Worm (Caenorhabditis elegans) whole organism, L1 larva: Measurements from ENCODE around the gene R144.10.

Source experiments
- F16B12.6 ChIP-seq: fragments of 150-350 bp; optimal IDR thresholded peaks from 2 replicates; lab custom pipeline; 2014; ENCODE audit warnings: missing biosample characterization, missing genetic modification characterization
- Y116A8C.19 ChIP-seq: sonication (generic microtip); optimal IDR thresholded peaks from 2 replicates; lab custom pipeline; 2016; ENCODE audit warnings: missing compliant biosample characterization, missing genetic modification characterization, borderline replicate concordance
- alr-1 ChIP-seq: fragments of 200-800 bp; sonication (Bioruptor generic); optimal IDR thresholded peaks from 2 replicates; lab custom pipeline; 2018; ENCODE audit warnings: borderline replicate concordance, mild to moderate bottlenecking, missing genetic modification characterization, missing compliant biosample characterization
- blmp-1 ChIP-seq: fragments of 150-350 bp; optimal IDR thresholded peaks from 2 replicates; lab custom pipeline; 2014; ENCODE audit warnings: missing biosample characterization, missing genetic modification characterization
- ceh-8 ChIP-seq: fragments of 200-800 bp; sonication (Bioruptor generic); optimal IDR thresholded peaks from 2 replicates; lab custom pipeline; 2018; ENCODE audit warnings: mild to moderate bottlenecking, missing genetic modification characterization, moderate library complexity, missing compliant biosample characterization
- ceh-82 ChIP-seq, 3 experiments: fragments of 150-350 bp in 1 of 3; sonication (generic microtip) in 2 of 3; optimal IDR thresholded peaks; 2 replicates each; lab custom pipeline; 2014 to 2017; ENCODE audit warnings: missing biosample characterization in 3 of 3, missing genetic modification characterization in 3 of 3
- ceh-90 ChIP-seq: sonication (generic microtip); optimal IDR thresholded peaks from 2 replicates; lab custom pipeline; 2016; ENCODE audit warnings: missing genetic modification characterization, missing compliant biosample characterization
- dpl-1 ChIP-seq, 3 experiments: fragments of 150-350 bp in 2 of 3; sonication (generic microtip) in 1 of 3; optimal IDR thresholded peaks; 2 replicates each; lab custom pipeline; 2014 to 2017; ENCODE audit warnings: missing biosample characterization in 3 of 3, missing genetic modification characterization in 3 of 3, missing genetic modification reagents in 3 of 3
- dsc-1 ChIP-seq: sonication (generic microtip); optimal IDR thresholded peaks from 2 replicates; lab custom pipeline; 2016; ENCODE audit warnings: mild to moderate bottlenecking, missing genetic modification characterization, missing compliant biosample characterization
- egl-13 ChIP-seq: sonication (generic microtip); optimal IDR thresholded peaks from 2 replicates; lab custom pipeline; 2016; ENCODE audit warnings: missing genotype, missing genetic modification reagents, missing genetic modification characterization, missing compliant biosample characterization
- egl-27 ChIP-seq, 2 experiments: fragments of 150-350 bp in 1 of 2; sonication (generic microtip); optimal IDR thresholded peaks; 3 replicates each; lab custom pipeline; 2017 to 2018; ENCODE audit warnings: missing biosample characterization in 2 of 2, missing genetic modification characterization in 2 of 2, missing genetic modification reagents in 2 of 2
- elt-2 ChIP-seq: sonication (generic microtip); optimal IDR thresholded peaks from 2 replicates; lab custom pipeline; 2016; ENCODE audit warnings: missing genetic modification characterization, mild to moderate bottlenecking, inconsistent platforms, missing compliant biosample characterization, missing genetic modification reagents
- elt-3 ChIP-seq, 6 experiments: fragments of 150-350 bp in 1 of 6; sonication (generic microtip); optimal IDR thresholded peaks; 2 replicates each; lab custom pipeline; 2017 to 2018; ENCODE audit warnings: missing biosample characterization in 6 of 6, missing genetic modification characterization in 6 of 6, inconsistent platforms in 1 of 6
- ets-5 ChIP-seq: fragments of 200-800 bp; sonication (Bioruptor generic); IDR thresholded peaks from 2 replicates; pipeline ENCODE4 v1.3.6; 2022; ENCODE audit warnings: missing genetic modification characterization, missing compliant biosample characterization
- fkh-10 ChIP-seq: sonication (generic microtip); optimal IDR thresholded peaks from 2 replicates; lab custom pipeline; 2017; ENCODE audit warnings: missing biosample characterization, missing genetic modification reagents, missing genetic modification characterization
- fkh-4 ChIP-seq: sonication (generic microtip); optimal IDR thresholded peaks from 2 replicates; lab custom pipeline; 2016; ENCODE audit warnings: missing compliant biosample characterization, missing genetic modification characterization, borderline replicate concordance
- fkh-8 ChIP-seq: sonication (generic microtip); optimal IDR thresholded peaks from 2 replicates; lab custom pipeline; 2016; ENCODE audit warnings: mild to moderate bottlenecking, missing genetic modification characterization, missing compliant biosample characterization
- fos-1 ChIP-seq: fragments of 150-350 bp; optimal IDR thresholded peaks from 2 replicates; lab custom pipeline; 2014; ENCODE audit warnings: missing biosample characterization, missing genetic modification characterization
- grh-1 ChIP-seq: fragments of 200-800 bp; sonication (Bioruptor generic); IDR thresholded peaks from 2 replicates; pipeline ENCODE4 v1.3.6; 2022; ENCODE audit warnings: missing genetic modification reagents, missing genetic modification characterization, missing compliant biosample characterization
- hlh-17 ChIP-seq: fragments of 200-800 bp; sonication (Bioruptor generic); optimal IDR thresholded peaks from 2 replicates; lab custom pipeline; 2018; ENCODE audit warnings: missing genetic modification characterization, mild to moderate bottlenecking, missing compliant biosample characterization, moderate library complexity, borderline replicate concordance
- hlh-4 ChIP-seq: sonication (generic microtip); optimal IDR thresholded peaks from 2 replicates; lab custom pipeline; 2016; ENCODE audit warnings: mild to moderate bottlenecking, missing genetic modification characterization, missing compliant biosample characterization
- irx-1 ChIP-seq: sonication (generic microtip); optimal IDR thresholded peaks from 2 replicates; lab custom pipeline; 2016; ENCODE audit warnings: missing genetic modification characterization, missing compliant biosample characterization
- isw-1 ChIP-seq: fragments of 200-800 bp; sonication (Bioruptor generic); IDR thresholded peaks from 2 replicates; pipeline ENCODE4 v1.3.6; 2022; ENCODE audit warnings: missing genetic modification characterization, missing compliant biosample characterization
- lin-13 ChIP-seq: fragments of 150-350 bp; optimal IDR thresholded peaks from 2 replicates; lab custom pipeline; 2014; ENCODE audit warnings: missing biosample characterization, missing genetic modification reagents, missing genetic modification characterization
- lin-35 ChIP-seq, 2 experiments: fragments of 150-350 bp; optimal IDR thresholded peaks; 2 replicates each; lab custom pipeline; 2014; ENCODE audit warnings: missing biosample characterization in 2 of 2, missing genetic modification characterization in 2 of 2, missing genetic modification reagents in 2 of 2
- mab-9 ChIP-seq: fragments of 200-800 bp; sonication (Bioruptor generic); IDR thresholded peaks from 2 replicates; pipeline ENCODE4 v1.3.6; 2022; ENCODE audit warnings: missing genetic modification reagents, missing genetic modification characterization, missing compliant biosample characterization
- mdl-1 ChIP-seq, 2 experiments: fragments of 150-350 bp; optimal IDR thresholded peaks; 2 replicates each; lab custom pipeline; 2014 to 2017; ENCODE audit warnings: missing biosample characterization in 2 of 2, missing genetic modification characterization in 2 of 2, inconsistent platforms in 1 of 2
- mef-2 ChIP-seq: fragments of 150-350 bp; optimal IDR thresholded peaks from 2 replicates; lab custom pipeline; 2014; ENCODE audit warnings: missing biosample characterization, missing genetic modification characterization
- nhr-19 ChIP-seq: fragments of 200-800 bp; sonication (Bioruptor generic); conservative IDR thresholded peaks from 2 replicates; pipeline ENCODE4 v1.3.6; 2022; ENCODE audit warnings: missing genetic modification characterization, missing compliant biosample characterization
- nhr-20 ChIP-seq: sonication (generic microtip); optimal IDR thresholded peaks from 2 replicates; lab custom pipeline; 2016; ENCODE audit warnings: mild to moderate bottlenecking, missing genetic modification characterization, missing compliant biosample characterization
- nhr-237 ChIP-seq: fragments of 150-350 bp; optimal IDR thresholded peaks from 2 replicates; lab custom pipeline; 2014; ENCODE audit warnings: missing biosample characterization, missing genetic modification characterization
- nhr-28 ChIP-seq: fragments of 150-350 bp; optimal IDR thresholded peaks from 2 replicates; lab custom pipeline; 2014; ENCODE audit warnings: missing biosample characterization, missing genetic modification characterization
- nhr-47 ChIP-seq: sonication (generic microtip); optimal IDR thresholded peaks from 2 replicates; lab custom pipeline; 2016; ENCODE audit warnings: mild to moderate bottlenecking, missing genetic modification characterization, moderate library complexity, missing compliant biosample characterization
- nhr-71 ChIP-seq: sonication (generic microtip); optimal IDR thresholded peaks from 2 replicates; lab custom pipeline; 2016; ENCODE audit warnings: mild to moderate bottlenecking, missing genetic modification characterization, moderate library complexity, missing compliant biosample characterization
- nhr-84 ChIP-seq: sonication (generic microtip); optimal IDR thresholded peaks from 2 replicates; lab custom pipeline; 2017; ENCODE audit warnings: missing biosample characterization, missing genetic modification characterization
- pag-3 ChIP-seq: sonication (generic microtip); optimal IDR thresholded peaks from 2 replicates; lab custom pipeline; 2017; ENCODE audit warnings: missing genetic modification characterization, mild to moderate bottlenecking, missing compliant biosample characterization, antibody characterized with exemption, borderline replicate concordance; ENCODE audit not compliant: insufficient read depth
- pax-3 ChIP-seq: fragments of 200-800 bp; sonication (Bioruptor generic); optimal IDR thresholded peaks from 2 replicates; lab custom pipeline; 2018; ENCODE audit warnings: mild to moderate bottlenecking, missing genetic modification characterization, moderate library complexity, missing compliant biosample characterization
- snpc-4 ChIP-seq: fragments of 150-350 bp; optimal IDR thresholded peaks from 2 replicates; lab custom pipeline; 2014; ENCODE audit warnings: missing biosample characterization, missing genetic modification characterization
- snu-23 ChIP-seq: sonication (generic microtip); optimal IDR thresholded peaks from 2 replicates; lab custom pipeline; 2016; ENCODE audit warnings: missing genetic modification characterization, missing compliant biosample characterization
- sptf-1 ChIP-seq: fragments of 150-350 bp; optimal IDR thresholded peaks from 2 replicates; lab custom pipeline; 2014; ENCODE audit warnings: missing biosample characterization, missing genetic modification characterization
- swsn-7 ChIP-seq: sonication (generic microtip); optimal IDR thresholded peaks from 2 replicates; lab custom pipeline; 2016; ENCODE audit warnings: missing genetic modification characterization, missing compliant biosample characterization
- tlp-1 ChIP-seq: fragments of 150-350 bp; optimal IDR thresholded peaks from 2 replicates; lab custom pipeline; 2014; ENCODE audit warnings: missing biosample characterization, missing genetic modification characterization
- unc-130 ChIP-seq: fragments of 150-350 bp; optimal IDR thresholded peaks from 2 replicates; lab custom pipeline; 2017; ENCODE audit warnings: missing biosample characterization, missing genetic modification characterization, inconsistent platforms
- unc-30 ChIP-seq: sonication (generic microtip); optimal IDR thresholded peaks from 2 replicates; lab custom pipeline; 2017; ENCODE audit warnings: missing biosample characterization, missing genetic modification characterization
- xbp-1 ChIP-seq: sonication (generic microtip); optimal IDR thresholded peaks from 2 replicates; lab custom pipeline; 2016; ENCODE audit warnings: missing genetic modification characterization, missing compliant biosample characterization
- ztf-4 ChIP-seq: fragments of 150-350 bp; optimal IDR thresholded peaks from 2 replicates; lab custom pipeline; 2014; ENCODE audit warnings: missing biosample characterization, missing genetic modification characterization

R144.10 gene

DNA sequence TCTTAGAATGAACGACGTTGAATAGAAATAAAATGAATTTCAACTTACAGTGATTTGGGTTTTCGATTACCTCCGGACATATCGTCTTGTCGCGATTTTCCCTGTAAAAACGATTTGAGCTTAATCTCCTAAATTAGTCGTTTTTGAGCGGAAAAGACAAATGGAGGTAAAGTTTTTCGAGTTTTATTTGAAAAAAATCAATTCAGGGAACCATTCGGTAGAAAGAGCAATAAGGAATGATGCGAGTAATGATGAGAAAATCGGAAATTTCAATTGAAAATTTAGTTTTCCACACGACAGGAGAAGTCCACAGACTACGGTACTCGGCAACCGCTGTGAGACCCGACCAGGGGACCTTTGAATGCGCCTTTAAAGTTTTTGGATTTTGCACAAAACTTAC lies at the start of gene R144.10:
TSS of gene R144.10 (minus strand) at position 101 of the 400 bp plus-strand sequence.
- TF ChIP-seq nhr-47 (tag; lab: Kevin White, UChicago), result no peak
- no peak for TF ChIP-seq swsn-7 (tag; lab: Kevin White, UChicago)
- TF ChIP-seq mab-9 (GFP tag; lab: Robert Waterston, UW), result no peak
- no peak for TF ChIP-seq mef-2 (tag; lab: Kevin White, UChicago)
- TF ChIP-seq pax-3 (tag; lab: Kevin White, UChicago), result no peak
- TF ChIP-seq nhr-19 (GFP tag; lab: Robert Waterston, UW), result no peak
- TF ChIP-seq egl-27 (tag; optimal IDR thresholded peaks at IDR 0.05; lab: Kevin White, UChicago), result no peak
- no peak for TF ChIP-seq nhr-20 (tag; lab: Kevin White, UChicago)
- no peak for TF ChIP-seq hlh-17 (GFP tag; lab: Kevin White, UChicago)
- no peak for TF ChIP-seq ceh-82 (tag; optimal IDR thresholded peaks at IDR 0.05; lab: Kevin White, UChicago)
- TF ChIP-seq egl-13 (tag; lab: Kevin White, UChicago), result no peak
- no peak for TF ChIP-seq nhr-237 (tag; lab: Kevin White, UChicago)
- TF ChIP-seq ceh-8 (GFP tag; lab: Kevin White, UChicago), result no peak

DNA sequence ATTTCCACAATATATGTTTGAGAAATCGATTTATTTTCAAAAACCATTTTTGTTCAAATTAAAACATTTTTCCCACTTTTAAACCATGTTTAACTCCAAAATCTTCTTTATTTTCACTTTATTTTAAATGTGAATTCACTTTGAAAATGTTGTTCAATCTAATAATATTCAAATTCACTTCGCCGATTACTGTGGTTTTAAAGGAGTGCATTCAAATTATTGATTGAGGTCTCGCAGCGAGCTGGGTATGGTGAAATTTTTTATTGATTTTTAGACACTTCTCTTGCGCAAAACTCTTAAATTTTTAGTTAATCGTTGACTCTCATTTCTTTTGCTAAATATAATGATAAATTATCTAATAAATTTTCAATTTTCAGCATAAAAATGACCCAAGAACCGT lies 45.6 kb upstream of the R144.10 start, which contains the start of gene C45G9.5:
TSS of gene C45G9.5 (plus strand) at position 378 of the 400 bp plus-strand sequence.
- TF ChIP-seq snu-23, result no peak
- TF ChIP-seq dsc-1 (tag; lab: Kevin White, UChicago), result no peak
- no peak for TF ChIP-seq fos-1

DNA sequence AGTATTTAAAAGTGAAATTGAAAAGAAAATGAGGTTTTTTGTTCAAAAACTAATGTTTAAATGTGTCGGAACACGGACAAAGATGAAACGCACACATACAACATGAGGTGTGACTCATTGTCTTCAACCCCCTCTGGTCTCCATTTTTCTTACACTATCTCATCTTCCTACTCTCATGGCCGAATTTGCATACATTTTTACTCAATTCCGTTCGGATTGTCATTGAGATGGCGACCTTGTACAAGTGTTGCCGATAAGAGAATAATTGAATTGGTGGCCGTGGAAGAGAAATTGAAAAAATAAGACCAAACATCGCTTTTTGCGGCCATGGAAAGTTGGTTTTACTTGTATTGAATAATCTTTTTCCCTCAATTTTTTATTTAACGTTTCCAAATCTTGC lies 45.0 kb upstream of the R144.10 start, which contains the start of gene txbp-3:
TSS of gene txbp-3 (minus strand) at position 285 of the 400 bp plus-strand sequence.
- no peak for TF ChIP-seq ceh-82 (tag; optimal IDR thresholded peaks at IDR 0.05; lab: Kevin White, UChicago)
- TF ChIP-seq grh-1 (GFP tag; lab: Robert Waterston, UW), result no peak
- no peak for TF ChIP-seq nhr-237 (tag; lab: Kevin White, UChicago)
- peak; percentile 44 for TF ChIP-seq snu-23
- TF ChIP-seq isw-1 (GFP tag; lab: Robert Waterston, UW), result no peak
- peak; percentile 32 to 47 for TF ChIP-seq lin-35 (GFP tag; optimal IDR thresholded peaks at IDR 0.05; lab: Kevin White, UChicago)
- no peak for TF ChIP-seq nhr-84
- TF ChIP-seq fkh-4 (tag; lab: Kevin White, UChicago), result no peak
- TF ChIP-seq nhr-20 (tag; lab: Kevin White, UChicago), result peak; percentile 9
- no peak for TF ChIP-seq hlh-4
- no peak for TF ChIP-seq alr-1 (tag; lab: Kevin White, UChicago)
- no peak for TF ChIP-seq F16B12.6 (tag; lab: Kevin White, UChicago)
- TF ChIP-seq lin-13 (GFP tag; lab: Kevin White, UChicago), result peak; percentile 12
- TF ChIP-seq fos-1, result no peak
- TF ChIP-seq sptf-1 (tag; lab: Kevin White, UChicago), result no peak
- TF ChIP-seq Y116A8C.19 (tag; lab: Kevin White, UChicago), result no peak
- TF ChIP-seq ets-5 (GFP tag; lab: Robert Waterston, UW), result no peak
- no peak for TF ChIP-seq mdl-1 (tag; optimal IDR thresholded peaks at IDR 0.05; lab: Kevin White, UChicago)
- peak; percentile 38 for TF ChIP-seq blmp-1 (tag; lab: Kevin White, UChicago)
- TF ChIP-seq egl-27 (tag; optimal IDR thresholded peaks at IDR 0.05; lab: Kevin White, UChicago), result no peak
- peak; percentile 16 for TF ChIP-seq nhr-71 (tag; lab: Kevin White, UChicago)
- TF ChIP-seq unc-130 (tag; lab: Kevin White, UChicago), result no peak
- no peak for TF ChIP-seq snpc-4
- no peak for TF ChIP-seq hlh-17 (GFP tag; lab: Kevin White, UChicago)
- no peak for TF ChIP-seq nhr-19 (GFP tag; lab: Robert Waterston, UW)
- no peak for TF ChIP-seq unc-30 (tag; lab: Kevin White, UChicago)
- no peak for TF ChIP-seq fkh-10
- peak; percentile 20 for TF ChIP-seq irx-1 (tag; lab: Kevin White, UChicago)
- no peak for TF ChIP-seq xbp-1
- no peak for TF ChIP-seq tlp-1 (tag; lab: Kevin White, UChicago)
- no peak for TF ChIP-seq elt-3 (tag; optimal IDR thresholded peaks at IDR 0.05; lab: Kevin White, UChicago)
- no peak for TF ChIP-seq ztf-4
- TF ChIP-seq dpl-1 (GFP tag; optimal IDR thresholded peaks at IDR 0.05; lab: Kevin White, UChicago), result peak in 2 of 3 experiments; percentile 4 to 56
- no peak for TF ChIP-seq mab-9 (GFP tag; lab: Robert Waterston, UW)
- TF ChIP-seq elt-2 (tag; lab: Kevin White, UChicago), result peak; percentile 18
- no peak for TF ChIP-seq ceh-8 (GFP tag; lab: Kevin White, UChicago)
- no peak for TF ChIP-seq pag-3 (tag; lab: Kevin White, UChicago)
- TF ChIP-seq nhr-28, result no peak
- TF ChIP-seq fkh-8 (tag; lab: Kevin White, UChicago), result peak; percentile 23
- TF ChIP-seq ceh-90 (tag; lab: Kevin White, UChicago), result no peak
